Worm (Caenorhabditis elegans) whole organism, L1 larva: ENCODE measurements around the gene T11G6.2.
A peak's percentile ranks its signal among the peaks of the same experiment; 100 is the strongest.

Experiments
- C04F5.9 ChIP-seq: sonication (generic microtip); optimal IDR thresholded peaks from 2 replicates; lab custom pipeline; 2016; ENCODE audit warnings: missing genetic modification characterization, missing compliant biosample characterization
- C16A3.4 ChIP-seq: fragments of 150-350 bp; optimal IDR thresholded peaks from 2 replicates; lab custom pipeline; 2014; ENCODE audit warnings: missing biosample characterization, missing genetic modification characterization
- F16B12.6 ChIP-seq: fragments of 150-350 bp; optimal IDR thresholded peaks from 2 replicates; lab custom pipeline; 2014; ENCODE audit warnings: missing biosample characterization, missing genetic modification characterization
- aly-2 ChIP-seq: fragments of 150-350 bp; optimal IDR thresholded peaks from 2 replicates; lab custom pipeline; 2014; ENCODE audit warnings: missing biosample characterization, missing genetic modification characterization
- ama-1 ChIP-seq: fragments of 150-350 bp; optimal IDR thresholded peaks from 2 replicates; lab custom pipeline; 2014
- blmp-1 ChIP-seq: fragments of 150-350 bp; optimal IDR thresholded peaks from 2 replicates; lab custom pipeline; 2014; ENCODE audit warnings: missing biosample characterization, missing genetic modification characterization
- ceh-63 ChIP-seq: fragments of 200-800 bp; sonication (Bioruptor generic); optimal IDR thresholded peaks from 2 replicates; lab custom pipeline; 2018; ENCODE audit warnings: mild to moderate bottlenecking, missing genetic modification characterization, missing compliant biosample characterization
- ceh-8 ChIP-seq: fragments of 200-800 bp; sonication (Bioruptor generic); optimal IDR thresholded peaks from 2 replicates; lab custom pipeline; 2018; ENCODE audit warnings: mild to moderate bottlenecking, missing genetic modification characterization, moderate library complexity, missing compliant biosample characterization
- ceh-90 ChIP-seq: sonication (generic microtip); optimal IDR thresholded peaks from 2 replicates; lab custom pipeline; 2016; ENCODE audit warnings: missing genetic modification characterization, missing compliant biosample characterization
- dpl-1 ChIP-seq, 3 experiments: fragments of 150-350 bp in 2 of 3; sonication (generic microtip) in 1 of 3; optimal IDR thresholded peaks; 2 replicates each; lab custom pipeline; 2014 to 2017; ENCODE audit warnings: missing biosample characterization in 3 of 3, missing genetic modification characterization in 3 of 3, missing genetic modification reagents in 3 of 3
- efl-1 ChIP-seq, 4 experiments: fragments of 150-350 bp; optimal IDR thresholded peaks in 3 of 4; peaks in 1 of 4; 1 replicate in 1 of 4; 2 replicates in 3 of 4; lab custom pipeline; 2014; ENCODE audit warnings: missing biosample characterization in 2 of 4, missing genetic modification characterization in 2 of 4, missing genetic modification reagents in 2 of 4
- egl-27 ChIP-seq, 2 experiments: fragments of 150-350 bp in 1 of 2; sonication (generic microtip); optimal IDR thresholded peaks; 3 replicates each; lab custom pipeline; 2017 to 2018; ENCODE audit warnings: missing biosample characterization in 2 of 2, missing genetic modification characterization in 2 of 2, missing genetic modification reagents in 2 of 2
- elt-3 ChIP-seq, 6 experiments: fragments of 150-350 bp in 1 of 6; sonication (generic microtip); optimal IDR thresholded peaks; 2 replicates each; lab custom pipeline; 2017 to 2018; ENCODE audit warnings: missing biosample characterization in 6 of 6, missing genetic modification characterization in 6 of 6, inconsistent platforms in 1 of 6
- fkh-10 ChIP-seq: sonication (generic microtip); optimal IDR thresholded peaks from 2 replicates; lab custom pipeline; 2017; ENCODE audit warnings: missing biosample characterization, missing genetic modification reagents, missing genetic modification characterization
- fkh-8 ChIP-seq: sonication (generic microtip); optimal IDR thresholded peaks from 2 replicates; lab custom pipeline; 2016; ENCODE audit warnings: mild to moderate bottlenecking, missing genetic modification characterization, missing compliant biosample characterization
- fos-1 ChIP-seq: fragments of 150-350 bp; optimal IDR thresholded peaks from 2 replicates; lab custom pipeline; 2014; ENCODE audit warnings: missing biosample characterization, missing genetic modification characterization
- hlh-17 ChIP-seq: fragments of 200-800 bp; sonication (Bioruptor generic); optimal IDR thresholded peaks from 2 replicates; lab custom pipeline; 2018; ENCODE audit warnings: missing genetic modification characterization, mild to moderate bottlenecking, missing compliant biosample characterization, moderate library complexity, borderline replicate concordance
- hlh-4 ChIP-seq: sonication (generic microtip); optimal IDR thresholded peaks from 2 replicates; lab custom pipeline; 2016; ENCODE audit warnings: mild to moderate bottlenecking, missing genetic modification characterization, missing compliant biosample characterization
- lin-13 ChIP-seq: fragments of 150-350 bp; optimal IDR thresholded peaks from 2 replicates; lab custom pipeline; 2014; ENCODE audit warnings: missing biosample characterization, missing genetic modification reagents, missing genetic modification characterization
- lin-35 ChIP-seq, 2 experiments: fragments of 150-350 bp; optimal IDR thresholded peaks; 2 replicates each; lab custom pipeline; 2014; ENCODE audit warnings: missing biosample characterization in 2 of 2, missing genetic modification characterization in 2 of 2, missing genetic modification reagents in 2 of 2
- lin-39 ChIP-seq: fragments of 150-350 bp; optimal IDR thresholded peaks from 2 replicates; lab custom pipeline; 2014; ENCODE audit warnings: missing biosample characterization, missing genetic modification reagents, missing genetic modification characterization
- lir-3 ChIP-seq: sonication (generic microtip); optimal IDR thresholded peaks from 2 replicates; lab custom pipeline; 2016; ENCODE audit warnings: mild to moderate bottlenecking, missing genetic modification characterization, moderate library complexity, missing compliant biosample characterization; ENCODE audit not compliant: poor library complexity
- mdl-1 ChIP-seq, 2 experiments: fragments of 150-350 bp; optimal IDR thresholded peaks; 2 replicates each; lab custom pipeline; 2014 to 2017; ENCODE audit warnings: missing biosample characterization in 2 of 2, missing genetic modification characterization in 2 of 2, inconsistent platforms in 1 of 2
- mef-2 ChIP-seq: fragments of 150-350 bp; optimal IDR thresholded peaks from 2 replicates; lab custom pipeline; 2014; ENCODE audit warnings: missing biosample characterization, missing genetic modification characterization
- mep-1 ChIP-seq: fragments of 150-350 bp; optimal IDR thresholded peaks from 2 replicates; lab custom pipeline; 2014; ENCODE audit warnings: missing biosample characterization, missing genetic modification characterization
- nhr-11 ChIP-seq: fragments of 150-350 bp; optimal IDR thresholded peaks from 2 replicates; lab custom pipeline; 2014; ENCODE audit warnings: missing biosample characterization, missing genetic modification characterization
- nhr-12 ChIP-seq: sonication (generic microtip); optimal IDR thresholded peaks from 2 replicates; lab custom pipeline; 2017; ENCODE audit warnings: missing biosample characterization, missing genetic modification characterization
- nhr-20 ChIP-seq: sonication (generic microtip); optimal IDR thresholded peaks from 2 replicates; lab custom pipeline; 2016; ENCODE audit warnings: mild to moderate bottlenecking, missing genetic modification characterization, missing compliant biosample characterization
- nhr-237 ChIP-seq: fragments of 150-350 bp; optimal IDR thresholded peaks from 2 replicates; lab custom pipeline; 2014; ENCODE audit warnings: missing biosample characterization, missing genetic modification characterization
- nhr-28 ChIP-seq: fragments of 150-350 bp; optimal IDR thresholded peaks from 2 replicates; lab custom pipeline; 2014; ENCODE audit warnings: missing biosample characterization, missing genetic modification characterization
- nhr-76 ChIP-seq: sonication (generic microtip); optimal IDR thresholded peaks from 2 replicates; lab custom pipeline; 2017; ENCODE audit warnings: missing biosample characterization, missing genetic modification characterization
- nhr-84 ChIP-seq: sonication (generic microtip); optimal IDR thresholded peaks from 2 replicates; lab custom pipeline; 2017; ENCODE audit warnings: missing biosample characterization, missing genetic modification characterization
- nhr-85 ChIP-seq: sonication (generic microtip); peaks from one replicate; lab custom pipeline; 2016; ENCODE audit warnings: missing genetic modification characterization, inconsistent platforms, missing compliant biosample characterization
- sox-4 ChIP-seq: sonication (generic microtip); optimal IDR thresholded peaks from 2 replicates; lab custom pipeline; 2016; ENCODE audit warnings: missing genetic modification characterization, missing compliant biosample characterization
- sptf-1 ChIP-seq: fragments of 150-350 bp; optimal IDR thresholded peaks from 2 replicates; lab custom pipeline; 2014; ENCODE audit warnings: missing biosample characterization, missing genetic modification characterization
- sup-37 ChIP-seq: fragments of 200-800 bp; sonication (Bioruptor generic); optimal IDR thresholded peaks from 2 replicates; lab custom pipeline; 2018; ENCODE audit warnings: mild to moderate bottlenecking, missing genetic modification characterization, missing compliant biosample characterization
- swsn-7 ChIP-seq: sonication (generic microtip); optimal IDR thresholded peaks from 2 replicates; lab custom pipeline; 2016; ENCODE audit warnings: missing genetic modification characterization, missing compliant biosample characterization
- tbx-2 ChIP-seq: sonication (generic microtip); optimal IDR thresholded peaks from 2 replicates; lab custom pipeline; 2016; ENCODE audit warnings: missing genetic modification characterization, missing compliant biosample characterization
- unc-130 ChIP-seq: fragments of 150-350 bp; optimal IDR thresholded peaks from 2 replicates; lab custom pipeline; 2017; ENCODE audit warnings: missing biosample characterization, missing genetic modification characterization, inconsistent platforms
- unc-98 ChIP-seq: fragments of 200-800 bp; sonication (Bioruptor generic); IDR thresholded peaks from 2 replicates; pipeline ENCODE4 v1.3.6; 2022; ENCODE audit warnings: missing genetic modification characterization, missing compliant biosample characterization
- vab-15 ChIP-seq: sonication (generic microtip); optimal IDR thresholded peaks from 2 replicates; lab custom pipeline; 2017; ENCODE audit warnings: missing genotype, mild to moderate bottlenecking, missing genetic modification characterization, missing compliant biosample characterization
- xbp-1 ChIP-seq: sonication (generic microtip); optimal IDR thresholded peaks from 2 replicates; lab custom pipeline; 2016; ENCODE audit warnings: missing genetic modification characterization, missing compliant biosample characterization
- zag-1 ChIP-seq: fragments of 150-350 bp; optimal IDR thresholded peaks from 2 replicates; lab custom pipeline; 2014; ENCODE audit warnings: missing biosample characterization, missing genetic modification characterization
- zip-4 ChIP-seq: fragments of 200-800 bp; sonication (Bioruptor generic); optimal IDR thresholded peaks from 2 replicates; lab custom pipeline; 2018; ENCODE audit warnings: mild to moderate bottlenecking, missing genetic modification characterization, moderate library complexity, missing compliant biosample characterization
- ztf-11 ChIP-seq, 2 experiments: sonication (generic microtip); optimal IDR thresholded peaks; 2 replicates each; lab custom pipeline; 2016 to 2017; ENCODE audit warnings: missing genetic modification characterization in 2 of 2, missing biosample characterization in 1 of 2, missing compliant biosample characterization in 1 of 2

The T11G6.2 gene

DNA sequence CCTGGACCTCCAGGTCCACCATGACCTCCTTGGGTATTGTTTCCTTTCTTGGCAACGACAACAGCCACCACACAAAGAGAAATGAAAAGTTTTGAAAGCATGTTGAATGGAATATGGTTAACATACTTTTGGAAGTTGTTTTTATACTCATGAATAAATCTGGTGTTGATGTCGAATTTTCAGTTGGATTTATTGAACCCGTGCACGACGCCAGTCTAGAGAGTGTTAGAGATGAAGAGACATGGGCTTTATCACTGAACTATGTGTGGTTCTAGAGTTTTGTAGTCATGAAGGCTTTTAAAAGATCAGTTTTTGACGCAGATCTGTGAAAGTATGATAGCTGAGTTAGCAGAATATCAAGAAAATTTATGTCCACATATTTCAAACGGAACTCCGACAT is 36.0 kb upstream of the T11G6.2 start, which contains the start of gene srlf-14:
Gene srlf-14 (minus strand): TSS at position 101 of the 400 bp plus-strand sequence.
- TF ChIP-seq hlh-17 (GFP tag; lab: Kevin White, UChicago) (no peak), ceh-90 (tag; lab: Kevin White, UChicago) (no peak), sptf-1 (tag; lab: Kevin White, UChicago) (no peak), nhr-28 (no peak), swsn-7 (tag; lab: Kevin White, UChicago) (no peak), nhr-85 (tag; lab: Kevin White, UChicago) (no peak), fkh-10 (GFP tag; lab: Kevin White, UChicago) (no peak), nhr-12 (tag; lab: Kevin White, UChicago) (no peak), sox-4 (no peak), egl-27 (tag; optimal IDR thresholded peaks at IDR 0.05; lab: Kevin White, UChicago) (no peak), ztf-11 (tag; optimal IDR thresholded peaks at IDR 0.05; lab: Kevin White, UChicago) (no peak), efl-1 (optimal IDR thresholded peaks at IDR 0.05; lab: Kevin White, UChicago) (no peak), efl-1 (GFP tag; optimal IDR thresholded peaks at IDR 0.05 in 1 of 2; lab: Kevin White, UChicago) (no peak), aly-2 (no peak), ceh-63 (GFP tag; lab: Kevin White, UChicago) (no peak), lin-39 (tag; lab: Kevin White, UChicago) (no peak)
- TF ChIP-seq, all 84 proteins: peak for 0

DNA sequence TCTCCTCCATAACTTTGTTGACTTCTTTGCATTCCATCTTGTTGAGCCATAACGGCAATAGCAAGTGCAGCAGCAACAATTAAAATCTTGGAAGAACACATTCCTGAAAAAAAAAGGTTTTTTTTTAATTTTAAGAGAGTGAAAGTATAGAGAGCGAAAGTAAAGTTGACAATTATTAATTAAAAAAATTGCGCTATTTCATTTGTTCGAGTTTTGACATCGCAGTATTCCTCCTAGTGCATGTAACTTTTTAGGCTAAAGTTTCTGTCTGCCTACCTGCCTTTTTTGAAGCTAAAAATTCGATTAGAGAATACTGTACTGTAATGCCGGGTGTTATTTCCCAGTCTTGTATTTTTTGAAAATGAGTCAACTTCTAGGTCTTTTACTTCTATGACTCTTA is 33.7 kb upstream of the T11G6.2 start, which contains the start of gene srlf-12:
Gene srlf-12 (minus strand): TSS at position 101 of the 400 bp plus-strand sequence.
- TF ChIP-seq mep-1 (tag; lab: Kevin White, UChicago) (no peak), nhr-11 (tag; lab: Kevin White, UChicago) (no peak), nhr-237 (tag; lab: Kevin White, UChicago) (no peak), nhr-12 (tag; lab: Kevin White, UChicago) (no peak), C16A3.4 (tag; lab: Kevin White, UChicago) (no peak), nhr-76 (tag; lab: Kevin White, UChicago) (no peak), ama-1 (lab: Kevin White, UChicago) (no peak), blmp-1 (no peak), elt-3 (tag; optimal IDR thresholded peaks at IDR 0.05; lab: Kevin White, UChicago) (no peak), zip-4 (GFP tag; lab: Kevin White, UChicago) (no peak)

DNA sequence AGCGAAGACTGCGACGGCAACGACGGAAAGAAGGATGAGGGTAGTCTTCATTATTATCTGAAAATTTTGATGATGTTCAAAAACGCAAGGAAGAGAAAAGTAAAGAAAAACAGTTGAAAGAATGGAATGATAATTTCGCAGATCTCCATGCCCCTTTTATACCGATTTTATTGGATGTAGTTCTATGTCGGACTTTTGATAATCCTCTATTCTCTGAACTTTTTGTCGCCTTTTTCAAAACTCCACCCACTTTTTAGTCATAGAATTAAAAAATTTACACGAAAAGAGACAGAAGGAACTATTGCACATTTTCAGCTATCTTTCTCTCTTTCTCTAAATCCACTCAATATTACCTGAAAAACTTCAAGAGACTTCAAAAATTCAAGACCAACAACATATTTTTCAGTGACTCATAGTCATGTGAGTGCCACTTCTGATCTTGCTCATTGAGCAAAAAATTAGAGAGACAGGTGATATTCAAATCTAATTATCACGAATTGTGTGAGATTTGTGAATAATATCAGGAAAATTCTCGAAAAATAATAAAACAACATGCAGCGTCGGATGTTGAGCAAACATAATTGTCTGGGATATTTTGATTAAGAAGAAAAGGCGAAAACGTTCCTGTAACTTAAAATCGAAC is 31.6 kb upstream of the T11G6.2 start, which contains the start of gene F13E9.15:
Gene F13E9.15 (minus strand): TSS at position 51 of the 643 bp plus-strand sequence.
- TF ChIP-seq unc-130: no peak
- no peak for TF ChIP-seq xbp-1 (tag; lab: Kevin White, UChicago)
- no peak for TF ChIP-seq ama-1 (lab: Kevin White, UChicago)
- no peak for TF ChIP-seq dpl-1 (GFP tag; optimal IDR thresholded peaks at IDR 0.05; lab: Kevin White, UChicago)
- peak; percentile 96 for TF ChIP-seq hlh-4
- TF ChIP-seq aly-2: no peak
- TF ChIP-seq fos-1 (tag; lab: Kevin White, UChicago): peak; percentile 10
- TF ChIP-seq F16B12.6 (tag; lab: Kevin White, UChicago): no peak
- TF ChIP-seq lir-3 (tag; lab: Kevin White, UChicago): no peak
- no peak for TF ChIP-seq lin-39 (tag; lab: Kevin White, UChicago)
- no peak for TF ChIP-seq nhr-11 (tag; lab: Kevin White, UChicago)
- no peak for TF ChIP-seq nhr-237 (tag; lab: Kevin White, UChicago)
- no peak for TF ChIP-seq unc-98 (GFP tag; lab: Robert Waterston, UW)
- no peak for TF ChIP-seq ztf-11 (tag; optimal IDR thresholded peaks at IDR 0.05; lab: Kevin White, UChicago)
- no peak for TF ChIP-seq lin-35 (GFP tag; optimal IDR thresholded peaks at IDR 0.05; lab: Kevin White, UChicago)
- TF ChIP-seq nhr-84 (tag; lab: Kevin White, UChicago): no peak
- no peak for TF ChIP-seq swsn-7 (tag; lab: Kevin White, UChicago)
- no peak for TF ChIP-seq lin-13 (GFP tag; lab: Kevin White, UChicago)
- peak; percentile 2 for TF ChIP-seq nhr-20 (tag; lab: Kevin White, UChicago)
- TF ChIP-seq vab-15: no peak
- no peak for TF ChIP-seq tbx-2
- TF ChIP-seq egl-27 (tag; optimal IDR thresholded peaks at IDR 0.05; lab: Kevin White, UChicago): no peak
- TF ChIP-seq ceh-90 (tag; lab: Kevin White, UChicago): peak; percentile 36
- TF ChIP-seq fkh-10 (GFP tag; lab: Kevin White, UChicago): peak; percentile 17
- peak; percentile 70 for TF ChIP-seq ceh-8
- TF ChIP-seq zag-1: no peak
- no peak for TF ChIP-seq mef-2 (tag; lab: Kevin White, UChicago)
- no peak for TF ChIP-seq efl-1 (optimal IDR thresholded peaks at IDR 0.05; lab: Kevin White, UChicago)
- no peak for TF ChIP-seq efl-1 (GFP tag; optimal IDR thresholded peaks at IDR 0.05 in 1 of 2; lab: Kevin White, UChicago)
- peak; percentile 89 for TF ChIP-seq fkh-8 (tag; lab: Kevin White, UChicago)
- no peak for TF ChIP-seq sup-37 (GFP tag; lab: Kevin White, UChicago)
- TF ChIP-seq nhr-12 (tag; lab: Kevin White, UChicago): no peak
- no peak for TF ChIP-seq C04F5.9 (tag; lab: Kevin White, UChicago)
- TF ChIP-seq nhr-85 (tag; lab: Kevin White, UChicago): no peak
- no peak for TF ChIP-seq mdl-1 (tag; optimal IDR thresholded peaks at IDR 0.05; lab: Kevin White, UChicago)
- no peak for TF ChIP-seq ceh-63 (GFP tag; lab: Kevin White, UChicago)
